Worm (Caenorhabditis elegans): ENCODE measurements around the gene Y116F11B.17.

- TF ChIP-seq ama-1 (optimal IDR thresholded peaks at IDR 0.05) (no peak), zag-1 (tag; optimal IDR thresholded peaks at IDR 0.05) (no peak), skn-1 (tag; optimal IDR thresholded peaks at IDR 0.05) (no peak), mdl-1 (tag; optimal IDR thresholded peaks at IDR 0.05) (no peak), peb-1 (tag; optimal IDR thresholded peaks at IDR 0.05) (no peak), unc-62 (GFP tag; optimal IDR thresholded peaks at IDR 0.05) (no peak), egl-27 (tag; optimal IDR thresholded peaks at IDR 0.05) (no peak), lin-13 (GFP tag; optimal IDR thresholded peaks at IDR 0.05) (no peak), ceh-82 (tag; optimal IDR thresholded peaks at IDR 0.05) (no peak)
These were observed 19.2 kb downstream of the Y116F11B.17 start for ce11 chrV:19802797-19803196.
